Worm (Caenorhabditis elegans) whole organism, young adult: ENCODE measurements around the gene mnp-1.

ENCODE experiments used
- F57C9.4 ChIP-seq: sonication (generic microtip); optimal IDR thresholded peaks from 2 replicates; lab custom pipeline; 2017; ENCODE audit warnings: mild to moderate bottlenecking, missing genetic modification characterization, missing compliant biosample characterization
- ama-1 ChIP-seq, 3 experiments: fragments of 150-350 bp in 1 of 3; sonication (generic microtip) in 2 of 3; optimal IDR thresholded peaks; 2 replicates each; lab custom pipeline; 2014 to 2018; ENCODE audit warnings: missing biosample characterization in 2 of 3, missing genetic modification characterization in 2 of 3, missing genetic modification reagents in 2 of 3
- egl-44 ChIP-seq: fragments of 200-800 bp; sonication (Bioruptor generic); IDR thresholded peaks from 2 replicates; pipeline ENCODE4 v1.3.6; 2022; ENCODE audit warnings: missing genetic modification reagents, missing genetic modification characterization, missing compliant biosample characterization
- ekl-4 ChIP-seq: fragments of 200-800 bp; sonication (Bioruptor generic); IDR thresholded peaks from 2 replicates; pipeline ENCODE4 v1.3.6; 2022; ENCODE audit warnings: missing genetic modification reagents, missing genetic modification characterization, missing compliant biosample characterization
- pha-4 ChIP-seq: fragments of 150-350 bp; sonication (generic microtip); optimal IDR thresholded peaks from 2 replicates; lab custom pipeline; 2014; ENCODE audit warnings: missing biosample characterization, missing genetic modification reagents, missing genetic modification characterization
- rpc-1 ChIP-seq, 2 experiments: fragments of 150-350 bp in 1 of 2; sonication (generic microtip) in 1 of 2; optimal IDR thresholded peaks; 2 replicates each; lab custom pipeline; 2014 to 2018; ENCODE audit warnings: missing biosample characterization in 1 of 2, missing genetic modification characterization in 1 of 2, missing genetic modification reagents in 1 of 2, missing genotype in 1 of 2
- unc-62 ChIP-seq: fragments of 150-350 bp; optimal IDR thresholded peaks from 2 replicates; lab custom pipeline; 2014; ENCODE audit warnings: missing biosample characterization, missing genetic modification reagents, missing genetic modification characterization
- zfh-2 ChIP-seq: fragments of 200-800 bp; sonication (Bioruptor generic); conservative IDR thresholded peaks from 2 replicates; pipeline ENCODE4 v1.3.6; 2022; ENCODE audit warnings: missing genetic modification reagents, missing genetic modification characterization, missing compliant biosample characterization

ce11 chrIII:4314502-4314901 lies 41.9 kb upstream of the mnp-1 start:
- no peak for TF ChIP-seq ekl-4 (GFP tag; lab: Robert Waterston, UW)
- no peak for TF ChIP-seq F57C9.4 (tag; lab: Kevin White, UChicago)
- TF ChIP-seq egl-44 (GFP tag; lab: Robert Waterston, UW), result no peak
- TF ChIP-seq zfh-2, result no peak
- no peak for TF ChIP-seq pha-4 (tag; lab: Kevin White, UChicago)
- TF ChIP-seq unc-62 (GFP tag; lab: Kevin White, UChicago), result no peak
- TF ChIP-seq rpc-1 (optimal IDR thresholded peaks at IDR 0.05; lab: Kevin White, UChicago), result no peak
- no peak for TF ChIP-seq rpc-1 (tag; optimal IDR thresholded peaks at IDR 0.05; lab: Kevin White, UChicago)
- no peak for TF ChIP-seq ama-1 (optimal IDR thresholded peaks at IDR 0.05; lab: Kevin White, UChicago)
- TF ChIP-seq ama-1 (GFP tag; optimal IDR thresholded peaks at IDR 0.05; lab: Kevin White, UChicago), result no peak
